Worm (Caenorhabditis elegans) whole organism, mixed stage, embryonic: ENCODE measurements around the gene dhs-23.

Source experiments
- bed-3 ChIP-seq: fragments of 200-800 bp; sonication (Bioruptor generic); optimal IDR thresholded peaks from 3 replicates; lab custom pipeline; 2018; ENCODE audit warnings: mild to moderate bottlenecking, missing genetic modification characterization, moderate library complexity, missing compliant biosample characterization
- blmp-1 ChIP-seq: fragments of 150-350 bp; optimal IDR thresholded peaks from 2 replicates; lab custom pipeline; 2014; ENCODE audit warnings: missing biosample characterization, missing genetic modification characterization
- ceh-39 ChIP-seq: fragments of 150-350 bp; optimal IDR thresholded peaks from 2 replicates; lab custom pipeline; 2014; ENCODE audit warnings: missing biosample characterization, missing genetic modification characterization
- ceh-43 ChIP-seq: fragments of 200-800 bp; sonication (Bioruptor generic); optimal IDR thresholded peaks from 2 replicates; lab custom pipeline; 2018; ENCODE audit warnings: mild to moderate bottlenecking, missing genetic modification characterization, moderate library complexity, missing compliant biosample characterization
- cnd-1 ChIP-seq: fragments of 200-800 bp; sonication (Bioruptor generic); optimal IDR thresholded peaks from 2 replicates; lab custom pipeline; 2018; ENCODE audit warnings: mild to moderate bottlenecking, missing genetic modification characterization, missing compliant biosample characterization
- drap-1 ChIP-seq: fragments of 200-800 bp; sonication (Bioruptor generic); optimal IDR thresholded peaks from 3 replicates; lab custom pipeline; 2018; ENCODE audit warnings: mild to moderate bottlenecking, missing genetic modification characterization, missing compliant biosample characterization
- elt-3 ChIP-seq: fragments of 150-350 bp; optimal IDR thresholded peaks from 2 replicates; lab custom pipeline; 2014; ENCODE audit warnings: missing biosample characterization, missing genetic modification characterization
- flh-1 ChIP-seq: fragments of 200-800 bp; sonication (Bioruptor generic); optimal IDR thresholded peaks from 2 replicates; lab custom pipeline; 2018; ENCODE audit warnings: mild to moderate bottlenecking, missing genetic modification characterization, moderate library complexity, missing compliant biosample characterization
- lin-13 ChIP-seq: fragments of 150-350 bp; optimal IDR thresholded peaks from 2 replicates; lab custom pipeline; 2014; ENCODE audit warnings: missing biosample characterization, missing genetic modification characterization
- lin-32 ChIP-seq: fragments of 200-800 bp; sonication (Bioruptor generic); optimal IDR thresholded peaks from 2 replicates; lab custom pipeline; 2018; ENCODE audit warnings: mild to moderate bottlenecking, missing genetic modification characterization, missing compliant biosample characterization
- lsy-2 ChIP-seq: fragments of 150-350 bp; optimal IDR thresholded peaks from 2 replicates; lab custom pipeline; 2014; ENCODE audit warnings: missing biosample characterization, missing genetic modification characterization
- mab-5 ChIP-seq: fragments of 150-350 bp; optimal IDR thresholded peaks from 2 replicates; lab custom pipeline; 2014; ENCODE audit warnings: missing biosample characterization, missing genetic modification characterization
- mep-1 ChIP-seq: fragments of 150-350 bp; optimal IDR thresholded peaks from 2 replicates; lab custom pipeline; 2017; ENCODE audit warnings: missing biosample characterization, missing genetic modification reagents, missing genetic modification characterization, inconsistent platforms
- mls-2 ChIP-seq: sonication (generic microtip); optimal IDR thresholded peaks from 2 replicates; lab custom pipeline; 2016; ENCODE audit warnings: mild to moderate bottlenecking, missing genetic modification characterization, moderate library complexity, missing compliant biosample characterization
- nhr-12 ChIP-seq: fragments of 150-350 bp; optimal IDR thresholded peaks from 2 replicates; lab custom pipeline; 2014; ENCODE audit warnings: missing biosample characterization, missing genetic modification characterization
- nhr-2 ChIP-seq: fragments of 150-350 bp; optimal IDR thresholded peaks from 2 replicates; lab custom pipeline; 2014; ENCODE audit warnings: missing biosample characterization, missing genetic modification characterization
- nhr-76 ChIP-seq: sonication (generic microtip); optimal IDR thresholded peaks from 2 replicates; lab custom pipeline; 2017; ENCODE audit warnings: missing biosample characterization, missing genetic modification characterization
- pha-4 ChIP-seq: fragments of 150-350 bp; optimal IDR thresholded peaks from 2 replicates; lab custom pipeline; 2018; ENCODE audit warnings: missing biosample characterization, missing genetic modification reagents, missing genetic modification characterization
- sem-2 ChIP-seq: fragments of 200-800 bp; sonication (Bioruptor generic); optimal IDR thresholded peaks from 2 replicates; lab custom pipeline; 2018; ENCODE audit warnings: mild to moderate bottlenecking, missing genetic modification characterization, missing compliant biosample characterization
- snpc-4 ChIP-seq: fragments of 150-350 bp; optimal IDR thresholded peaks from 2 replicates; lab custom pipeline; 2014; ENCODE audit warnings: missing biosample characterization, missing genetic modification characterization
- sptf-1 ChIP-seq: sonication (generic microtip); optimal IDR thresholded peaks from 2 replicates; lab custom pipeline; 2017; ENCODE audit warnings: mild to moderate bottlenecking, missing genetic modification characterization, moderate library complexity, missing compliant biosample characterization
- tbx-8 ChIP-seq: fragments of 200-800 bp; sonication (Bioruptor generic); optimal IDR thresholded peaks from 2 replicates; lab custom pipeline; 2018; ENCODE audit warnings: mild to moderate bottlenecking, missing genetic modification characterization, moderate library complexity, missing compliant biosample characterization
- unc-39 ChIP-seq: fragments of 150-350 bp; optimal IDR thresholded peaks from 2 replicates; lab custom pipeline; 2014; ENCODE audit warnings: missing biosample characterization, missing genetic modification characterization
- zip-8 ChIP-seq: fragments of 150-350 bp; optimal IDR thresholded peaks from 2 replicates; lab custom pipeline; 2014; ENCODE audit warnings: missing biosample characterization, missing genetic modification characterization
- ztf-11 ChIP-seq: fragments of 150-350 bp; optimal IDR thresholded peaks from 2 replicates; lab custom pipeline; 2014; ENCODE audit warnings: missing biosample characterization, missing genetic modification characterization

Gene dhs-23

ce11 chrV:15425368-15426091 lies 44.5 kb downstream of the dhs-23 start, which contains the start of gene Y36E3A.2:
Gene Y36E3A.2 (plus strand): TSS chrV:15426041.
- no peak for TF ChIP-seq nhr-76 (tag; lab: Kevin White, UChicago)
- no peak for TF ChIP-seq ceh-39
- TF ChIP-seq nhr-2 (tag; lab: Kevin White, UChicago) = no peak
- TF ChIP-seq unc-39 (tag; lab: Kevin White, UChicago) = no peak
- TF ChIP-seq mep-1 (tag; lab: Kevin White, UChicago) = no peak
- no peak for TF ChIP-seq sem-2 (GFP tag; lab: Kevin White, UChicago)
- no peak for TF ChIP-seq tbx-8 (GFP tag; lab: Kevin White, UChicago)
- TF ChIP-seq drap-1 (GFP tag; lab: Kevin White, UChicago) = no peak

- no peak for TF ChIP-seq unc-39 (tag; lab: Kevin White, UChicago)
- no peak for TF ChIP-seq flh-1
- TF ChIP-seq pha-4 (tag; lab: Kevin White, UChicago) = no peak
- TF ChIP-seq tbx-8 (GFP tag; lab: Kevin White, UChicago) = no peak
- no peak for TF ChIP-seq snpc-4 (tag; lab: Kevin White, UChicago)
These were observed 45.9 kb downstream of the dhs-23 start, which contains the start of gene fbxa-209 for ce11 chrV:15426944-15427343. Gene fbxa-209 (minus strand): TSS chrV:15427044.

ce11 chrV:15431322-15432052 lies 50.5 kb downstream of the dhs-23 start:
- TF ChIP-seq cnd-1 (tag; lab: Kevin White, UChicago) (no peak), lin-13 (tag; lab: Kevin White, UChicago) (no peak), lin-32 (no peak), nhr-12 (tag; lab: Kevin White, UChicago) (no peak), ceh-43 (GFP tag; lab: Kevin White, UChicago) (no peak), ztf-11 (tag; lab: Kevin White, UChicago) (no peak), sptf-1 (tag; lab: Kevin White, UChicago) (no peak), blmp-1 (tag; lab: Kevin White, UChicago) (no peak), zip-8 (tag; lab: Kevin White, UChicago) (no peak), pha-4 (tag; lab: Kevin White, UChicago) (no peak), mab-5 (no peak), mls-2 (tag; lab: Kevin White, UChicago) (no peak), elt-3 (tag; lab: Kevin White, UChicago) (no peak), lsy-2 (tag; lab: Kevin White, UChicago) (no peak), bed-3 (GFP tag; lab: Kevin White, UChicago) (no peak)
- TF ChIP-seq, all 35 proteins: peak for 0
